Worm (Caenorhabditis elegans): Measurements from ENCODE around the gene cutl-18.

The cutl-18 gene

DNA sequence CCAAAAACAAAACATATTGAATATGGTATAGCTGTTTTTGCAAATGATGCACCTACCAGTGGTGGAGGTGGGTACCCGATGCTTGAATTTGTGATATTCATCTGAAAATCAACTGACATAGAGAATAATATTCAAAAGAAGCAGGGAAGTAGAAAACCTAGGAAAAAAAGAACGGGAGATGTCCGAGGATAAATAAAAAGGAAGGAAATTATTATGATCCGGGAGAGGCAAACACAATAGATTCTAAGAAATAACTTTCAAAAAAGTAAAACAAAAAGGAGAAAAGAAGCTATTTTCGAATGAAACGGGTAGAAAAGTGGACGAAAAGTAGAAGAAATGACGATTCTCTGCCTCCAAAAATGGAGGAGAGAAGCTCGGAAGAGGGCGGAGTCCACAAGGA lies 36.2 kb upstream of the cutl-18 start, which contains the start of gene npr-25:
Gene npr-25, minus strand, starts transcription at position 101 of the 400 bp plus-strand sequence.
- no peak for TF ChIP-seq nhr-85 (tag)
- TF ChIP-seq fkh-10 (GFP tag; optimal IDR thresholded peaks at IDR 0.05): no peak
- no peak for TF ChIP-seq hlh-17 (GFP tag; optimal IDR thresholded peaks at IDR 0.05; ENCODE audit: borderline replicate concordance)
- no peak for TF ChIP-seq pag-3 (tag; optimal IDR thresholded peaks at IDR 0.05; ENCODE audit: borderline replicate concordance, insufficient read depth)
- TF ChIP-seq blmp-1 (tag; optimal IDR thresholded peaks at IDR 0.05): no peak
- no peak for TF ChIP-seq C04F5.9 (tag; optimal IDR thresholded peaks at IDR 0.05)
- TF ChIP-seq zag-1 (tag; optimal IDR thresholded peaks at IDR 0.05): no peak
- TF ChIP-seq lin-15B (tag; optimal IDR thresholded peaks at IDR 0.05): no peak

DNA sequence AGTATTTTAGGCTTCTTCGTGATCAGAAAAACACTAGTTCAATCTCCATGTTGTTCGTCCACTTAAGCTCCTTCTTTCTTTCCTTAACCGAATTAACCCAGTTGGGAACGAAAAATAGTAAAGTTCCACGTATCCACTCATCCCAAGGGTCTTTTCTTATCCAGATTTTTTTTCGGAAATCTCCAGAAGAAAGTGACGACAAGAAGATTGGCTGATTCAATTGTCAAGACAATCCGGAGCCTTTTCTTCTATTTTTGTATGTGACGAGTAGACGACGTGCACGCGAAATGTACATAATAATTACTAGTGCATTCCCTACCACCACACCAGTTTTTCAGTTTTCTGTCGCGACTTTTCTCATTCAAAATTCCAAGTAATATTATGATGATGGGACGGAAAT lies 34.6 kb upstream of the cutl-18 start:
- TF ChIP-seq nhr-71 (tag; optimal IDR thresholded peaks at IDR 0.05): no peak
- TF ChIP-seq nhr-76 (tag; optimal IDR thresholded peaks at IDR 0.05): no peak
- TF ChIP-seq grh-1 (GFP tag; IDR thresholded peaks at IDR 0.05): no peak
- TF ChIP-seq fkh-10 (GFP tag; optimal IDR thresholded peaks at IDR 0.05): peak; percentile 19
- TF ChIP-seq lin-14 (GFP tag; optimal IDR thresholded peaks at IDR 0.05): peak; percentile 47

DNA sequence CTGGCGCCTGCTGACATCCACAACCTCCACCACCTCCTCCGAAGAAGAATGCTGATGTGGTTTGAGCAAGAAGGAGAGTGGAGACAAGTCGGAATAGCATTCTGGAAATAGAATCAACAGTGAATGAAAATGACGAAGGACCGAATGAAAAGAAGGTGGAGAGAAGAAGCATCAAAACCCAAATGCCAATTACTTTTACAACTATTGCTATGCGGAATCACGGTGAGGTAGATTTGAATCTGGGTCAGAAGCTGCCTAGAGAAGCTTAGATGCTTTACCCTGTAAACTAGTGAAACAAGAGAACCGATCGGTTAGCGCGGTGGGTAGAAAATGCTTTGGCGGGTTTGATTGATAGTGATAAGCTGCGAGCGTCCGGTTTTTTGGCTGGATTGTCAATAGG lies 30.2 kb upstream of the cutl-18 start, which contains the start of gene grl-7:
Gene grl-7, minus strand, starts transcription at position 101 of the 400 bp plus-strand sequence.
- no peak for TF ChIP-seq efl-1 (optimal IDR thresholded peaks at IDR 0.05)
- TF ChIP-seq efl-1 (GFP tag; optimal IDR thresholded peaks at IDR 0.05 in 1 of 2): peak in 1 of 2 experiments; percentile 33
- TF ChIP-seq ceh-90 (tag; optimal IDR thresholded peaks at IDR 0.05): no peak

DNA sequence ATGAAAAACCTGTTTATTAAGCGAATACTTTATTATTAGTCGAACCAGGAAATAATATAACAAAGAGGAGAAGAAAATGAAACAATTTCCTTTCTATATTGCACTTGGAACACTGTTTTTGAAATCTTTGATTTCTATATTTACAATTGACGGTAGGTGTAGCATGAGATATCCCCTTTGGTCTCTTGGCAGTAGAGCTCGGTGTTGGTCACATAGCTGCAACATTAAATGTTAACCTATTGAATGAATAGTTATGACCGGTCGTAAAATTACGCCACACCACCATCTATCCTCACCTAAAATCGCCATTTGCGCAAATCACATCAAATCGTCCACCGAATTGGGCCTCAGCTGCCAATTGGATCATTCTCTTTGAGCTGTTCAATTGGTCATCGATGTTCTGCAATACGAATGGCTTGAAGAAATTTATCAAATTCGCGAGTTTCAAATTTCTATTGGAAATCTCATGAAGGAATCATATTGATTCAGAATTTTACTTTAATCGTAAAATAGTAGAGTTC lies 28.2 kb upstream of the cutl-18 start:
- TF ChIP-seq tbx-2 (tag; optimal IDR thresholded peaks at IDR 0.05): no peak
- TF ChIP-seq mep-1 (tag; optimal IDR thresholded peaks at IDR 0.05): no peak
- TF ChIP-seq ets-5 (GFP tag; IDR thresholded peaks at IDR 0.05): no peak
- no peak for TF ChIP-seq ces-1 (GFP tag; optimal IDR thresholded peaks at IDR 0.05)
- no peak for TF ChIP-seq ceh-63 (GFP tag; optimal IDR thresholded peaks at IDR 0.05)
- no peak for TF ChIP-seq efl-1 (optimal IDR thresholded peaks at IDR 0.05)
- peak in 1 of 2 experiments; percentile 9 for TF ChIP-seq efl-1 (GFP tag; optimal IDR thresholded peaks at IDR 0.05 in 1 of 2)

DNA sequence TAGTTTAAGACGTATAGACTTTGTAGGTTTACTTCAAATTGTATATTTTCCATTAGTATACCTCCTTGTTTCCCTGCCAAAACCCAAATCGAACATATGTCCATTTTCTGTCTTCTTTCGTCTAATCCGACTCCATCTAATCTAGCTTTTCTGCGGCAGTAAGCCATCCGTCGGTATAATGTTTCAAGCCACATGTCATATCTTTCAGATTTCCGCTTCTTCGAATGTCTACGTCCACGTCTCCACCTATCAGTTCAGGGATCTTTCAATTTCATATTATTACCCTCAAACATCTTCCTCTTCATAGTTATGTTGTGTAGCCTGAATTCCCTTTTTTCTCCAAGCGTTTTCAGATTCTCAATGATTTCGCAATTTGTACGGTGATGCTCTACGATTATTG lies 27.4 kb upstream of the cutl-18 start:
- TF ChIP-seq nhr-20 (tag; optimal IDR thresholded peaks at IDR 0.05) (no peak), irx-1 (tag; optimal IDR thresholded peaks at IDR 0.05) (no peak), dpl-1 (GFP tag; optimal IDR thresholded peaks at IDR 0.05) (no peak), ceh-8 (GFP tag; optimal IDR thresholded peaks at IDR 0.05) (no peak), unc-62 (GFP tag; optimal IDR thresholded peaks at IDR 0.05) (no peak), C34B4.2 (tag; optimal IDR thresholded peaks at IDR 0.05) (no peak), snu-23 (GFP tag; optimal IDR thresholded peaks at IDR 0.05) (no peak), xbp-1 (tag; optimal IDR thresholded peaks at IDR 0.05) (no peak), mep-1 (tag; optimal IDR thresholded peaks at IDR 0.05) (no peak), vab-15 (tag; optimal IDR thresholded peaks at IDR 0.05) (no peak), rnt-1 (tag; optimal IDR thresholded peaks at IDR 0.05) (no peak), isw-1 (GFP tag; IDR thresholded peaks at IDR 0.05) (no peak), pax-3 (tag; optimal IDR thresholded peaks at IDR 0.05) (no peak), ceh-90 (tag; optimal IDR thresholded peaks at IDR 0.05) (no peak), lir-3 (tag; optimal IDR thresholded peaks at IDR 0.05; ENCODE audit: poor library complexity) (no peak), elt-3 (tag; optimal IDR thresholded peaks at IDR 0.05) (no peak), sup-37 (GFP tag; optimal IDR thresholded peaks at IDR 0.05) (no peak), fkh-8 (tag; optimal IDR thresholded peaks at IDR 0.05) (no peak), F16B12.6 (tag; optimal IDR thresholded peaks at IDR 0.05) (no peak)
